Fruit fly (Drosophila melanogaster) whole organism, embryonic: ENCODE measurements around the gene CG7058.
A peak's percentile ranks its signal among the peaks of the same experiment; 100 is the strongest.

ENCODE experiments used
- B-H1 ChIP-seq: fragments of 200-800 bp; sonication (Bioruptor generic); IDR thresholded peaks from 3 replicates; pipeline ENCODE4 v1.3.6; 2022; ENCODE audit warnings: missing biosample characterization, missing genetic modification characterization
- Bteb2 ChIP-seq: fragments of 200-800 bp; sonication (Bioruptor generic); optimal IDR thresholded peaks from 2 replicates; lab custom pipeline; 2016; ENCODE audit warnings: missing biosample characterization, missing genetic modification characterization
- CG11085 ChIP-seq: fragments of 200-800 bp; sonication (Bioruptor generic); IDR thresholded peaks from 2 replicates; pipeline ENCODE4 v1.3.6; 2022; ENCODE audit warnings: missing biosample characterization, missing genetic modification characterization
- CG11696 ChIP-seq: fragments of 200-800 bp; sonication (Bioruptor generic); IDR thresholded peaks from 2 replicates; pipeline ENCODE4 v1.3.6; 2022; ENCODE audit warnings: missing biosample characterization, missing genetic modification characterization
- CG13123 ChIP-seq: fragments of 200-800 bp; sonication (Bioruptor generic); optimal IDR thresholded peaks from 2 replicates; lab custom pipeline; 2016; ENCODE audit warnings: missing biosample characterization, missing genetic modification characterization
- CG13424 ChIP-seq: fragments of 200-800 bp; sonication (Bioruptor generic); optimal IDR thresholded peaks from 2 replicates; lab custom pipeline; 2019; ENCODE audit warnings: missing biosample characterization, mild to moderate bottlenecking, missing genetic modification characterization, moderate library complexity
- CG13894 ChIP-seq: fragments of 200-800 bp; sonication (Bioruptor generic); optimal IDR thresholded peaks from 3 replicates; lab custom pipeline; 2018; ENCODE audit warnings: missing biosample characterization, mild to moderate bottlenecking, missing genetic modification characterization, moderate library complexity
- CG15601 ChIP-seq: fragments of 200-800 bp; sonication (Bioruptor generic); optimal IDR thresholded peaks from 3 replicates; lab custom pipeline; 2019; ENCODE audit warnings: missing biosample characterization, mild to moderate bottlenecking, missing genetic modification characterization, moderate library complexity
- CG16815 ChIP-seq: fragments of 200-800 bp; sonication (Bioruptor generic); optimal IDR thresholded peaks from 3 replicates; lab custom pipeline; 2017; ENCODE audit warnings: missing biosample characterization, mild to moderate bottlenecking, missing genetic modification characterization
- CG16863 ChIP-seq: fragments of 200-800 bp; sonication (Bioruptor generic); optimal IDR thresholded peaks from 3 replicates; lab custom pipeline; 2016; ENCODE audit warnings: missing biosample characterization, missing genetic modification characterization
- CG17385 ChIP-seq: fragments of 200-800 bp; sonication (Bioruptor generic); optimal IDR thresholded peaks from 3 replicates; lab custom pipeline; 2018; ENCODE audit warnings: missing biosample characterization, mild to moderate bottlenecking, missing genetic modification characterization
- CG18476 ChIP-seq: fragments of 200-800 bp; sonication (Bioruptor generic); optimal IDR thresholded peaks from 2 replicates; lab custom pipeline; 2016; ENCODE audit warnings: missing biosample characterization, mild to moderate bottlenecking, missing genetic modification characterization
- CG2202 ChIP-seq: fragments of 200-800 bp; sonication (Bioruptor generic); optimal IDR thresholded peaks from 2 replicates; lab custom pipeline; 2018; ENCODE audit warnings: missing biosample characterization, mild to moderate bottlenecking, missing genetic modification characterization
- CG2889 ChIP-seq: fragments of 200-800 bp; sonication (Bioruptor generic); IDR thresholded peaks from 3 replicates; pipeline ENCODE4 v1.3.6; 2022; ENCODE audit warnings: missing biosample characterization, missing genetic modification characterization
- CG4820 ChIP-seq: fragments of 200-800 bp; sonication (Bioruptor generic); optimal IDR thresholded peaks from 3 replicates; lab custom pipeline; 2016; ENCODE audit warnings: missing biosample characterization, missing genetic modification characterization
- CG5180 ChIP-seq: fragments of 200-800 bp; sonication (Bioruptor generic); optimal IDR thresholded peaks from 3 replicates; lab custom pipeline; 2017; ENCODE audit warnings: missing biosample characterization, missing genetic modification characterization, mild to moderate bottlenecking, moderate library complexity, missing genetic modification reagents
- CG5953 ChIP-seq: fragments of 200-800 bp; sonication (Bioruptor generic); IDR thresholded peaks from 2 replicates; pipeline ENCODE4 v1.3.6; 2022; ENCODE audit warnings: missing biosample characterization, missing genetic modification characterization
- CG7786 ChIP-seq: fragments of 200-800 bp; sonication (Bioruptor generic); optimal IDR thresholded peaks from 2 replicates; lab custom pipeline; 2016; ENCODE audit warnings: missing biosample characterization, missing genetic modification characterization
- CG9797 ChIP-seq: fragments of 200-800 bp; sonication (Bioruptor generic); optimal IDR thresholded peaks from 3 replicates; lab custom pipeline; 2018; ENCODE audit warnings: missing biosample characterization, mild to moderate bottlenecking, missing genetic modification characterization
- Deaf1 ChIP-seq: fragments of 200-800 bp; optimal IDR thresholded peaks from 3 replicates; lab custom pipeline; 2019; ENCODE audit warnings: missing biosample characterization, mild to moderate bottlenecking, missing genetic modification characterization, moderate library complexity
- Ets65A ChIP-seq: fragments of 200-800 bp; sonication (Bioruptor generic); peaks from one replicate; lab custom pipeline; 2016; ENCODE audit warnings: missing biosample characterization, missing genetic modification characterization
- Fer3 ChIP-seq: fragments of 200-800 bp; sonication (Bioruptor generic); optimal IDR thresholded peaks from 2 replicates; lab custom pipeline; 2018; ENCODE audit warnings: missing biosample characterization, mild to moderate bottlenecking, missing genetic modification characterization, moderate library complexity
- HHEX ChIP-seq: fragments of 200-800 bp; sonication (Bioruptor generic); optimal IDR thresholded peaks from 3 replicates; lab custom pipeline; 2017; ENCODE audit warnings: missing biosample characterization, mild to moderate bottlenecking, missing genetic modification characterization, missing genetic modification reagents
- HLH4C ChIP-seq: fragments of 200-800 bp; sonication (Bioruptor generic); IDR thresholded peaks from 3 replicates; pipeline ENCODE4 v1.3.6; 2022; ENCODE audit warnings: missing biosample characterization, missing genetic modification characterization; ENCODE audit not compliant: partially characterized antibody
- Lim3 ChIP-seq: fragments of 200-800 bp; sonication (Bioruptor generic); IDR thresholded peaks from 2 replicates; pipeline ENCODE4 v1.3.6; 2022; ENCODE audit warnings: missing biosample characterization, missing genetic modification characterization
- Mrtf ChIP-seq: fragments of 200-800 bp; sonication (Bioruptor generic); IDR thresholded peaks from 3 replicates; pipeline ENCODE4 v1.3.6; 2022; ENCODE audit warnings: missing biosample characterization, missing genetic modification characterization
- NC2α ChIP-seq: fragments of 200-800 bp; sonication (Bioruptor generic); optimal IDR thresholded peaks from 2 replicates; lab custom pipeline; 2016; ENCODE audit warnings: missing biosample characterization, missing genetic modification characterization
- Nf-YA ChIP-seq: fragments of 200-800 bp; sonication (Bioruptor generic); IDR thresholded peaks from 2 replicates; pipeline ENCODE4 v1.3.6; 2022; ENCODE audit warnings: missing biosample characterization, missing genetic modification characterization
- ac ChIP-seq: fragments of 200-800 bp; sonication (Bioruptor generic); optimal IDR thresholded peaks from 3 replicates; lab custom pipeline; 2017; ENCODE audit warnings: missing biosample characterization, mild to moderate bottlenecking, missing genetic modification characterization
- al ChIP-seq: fragments of 200-800 bp; sonication (Bioruptor generic); IDR thresholded peaks from 2 replicates; pipeline ENCODE4 v1.3.6; 2022; ENCODE audit warnings: missing biosample characterization, missing genetic modification characterization
- ash1 ChIP-seq: fragments of 200-800 bp; sonication (Bioruptor generic); optimal IDR thresholded peaks from 2 replicates; lab custom pipeline; 2018; ENCODE audit warnings: missing biosample characterization, mild to moderate bottlenecking, missing genetic modification characterization
- bowl ChIP-seq: fragments of 200-800 bp; sonication (Bioruptor generic); IDR thresholded peaks from 2 replicates; pipeline ENCODE4 v1.3.6; 2022; ENCODE audit warnings: missing biosample characterization, missing genetic modification characterization
- btn ChIP-seq: fragments of 200-800 bp; sonication (Bioruptor generic); optimal IDR thresholded peaks from 2 replicates; lab custom pipeline; 2016; ENCODE audit warnings: missing biosample characterization, missing genetic modification characterization
- chn ChIP-seq: fragments of 200-800 bp; sonication (Bioruptor generic); optimal IDR thresholded peaks from 2 replicates; lab custom pipeline; 2016; ENCODE audit warnings: missing biosample characterization, missing genetic modification characterization
- eyg ChIP-seq: fragments of 200-800 bp; sonication (Bioruptor generic); optimal IDR thresholded peaks from 3 replicates; lab custom pipeline; 2016; ENCODE audit warnings: missing biosample characterization, missing genetic modification characterization
- lilli ChIP-seq: fragments of 200-800 bp; sonication (Bioruptor generic); optimal IDR thresholded peaks from 3 replicates; lab custom pipeline; 2016; ENCODE audit warnings: missing biosample characterization, missing genetic modification characterization
- maf-S ChIP-seq: fragments of 200-800 bp; sonication (Bioruptor generic); optimal IDR thresholded peaks from 2 replicates; lab custom pipeline; 2016; ENCODE audit warnings: missing biosample characterization, missing genetic modification characterization
- mam ChIP-seq: fragments of 200-800 bp; sonication (Bioruptor generic); optimal IDR thresholded peaks from 3 replicates; lab custom pipeline; 2016; ENCODE audit warnings: missing biosample characterization, missing genetic modification characterization
- nerfin-1 ChIP-seq: fragments of 200-800 bp; sonication (Bioruptor generic); optimal IDR thresholded peaks from 3 replicates; lab custom pipeline; 2019; ENCODE audit warnings: missing biosample characterization, mild to moderate bottlenecking, missing genetic modification characterization, moderate library complexity
- nom ChIP-seq: fragments of 200-800 bp; sonication (Bioruptor generic); optimal IDR thresholded peaks from 2 replicates; lab custom pipeline; 2017; ENCODE audit warnings: missing biosample characterization, missing genetic modification characterization, mild to moderate bottlenecking, moderate library complexity, missing genetic modification reagents
- sc ChIP-seq, 3 experiments: fragments of >200 bp in 2 of 3; fragments of 200-800 bp in 1 of 3; sonication (Bioruptor generic) in 1 of 3; optimal IDR thresholded peaks; 2 replicates in 2 of 3; 3 replicates in 1 of 3; lab custom pipeline; 2017; ENCODE audit warnings: mild to moderate bottlenecking in 1 of 3, missing biosample characterization in 1 of 3, missing genetic modification characterization in 1 of 3, missing genetic modification reagents in 1 of 3
- scrt ChIP-seq: fragments of 200-800 bp; sonication (Bioruptor generic); optimal IDR thresholded peaks from 2 replicates; lab custom pipeline; 2018; ENCODE audit warnings: missing biosample characterization, mild to moderate bottlenecking, missing genetic modification characterization, moderate library complexity
- so ChIP-seq: fragments of 200-800 bp; sonication (Bioruptor generic); IDR thresholded peaks from 3 replicates; pipeline ENCODE4 v1.3.6; 2022; ENCODE audit warnings: missing biosample characterization, missing genetic modification characterization
- tll ChIP-seq, 2 experiments: fragments of 200-800 bp in 1 of 2; fragments of >200 bp in 1 of 2; sonication (Bioruptor generic) in 1 of 2; optimal IDR thresholded peaks; 2 replicates each; lab custom pipeline; 2017 to 2019; ENCODE audit warnings: missing biosample characterization in 2 of 2, missing genetic modification characterization in 2 of 2, mild to moderate bottlenecking in 1 of 2, moderate library complexity in 1 of 2
- trem ChIP-seq: fragments of 200-800 bp; optimal IDR thresholded peaks from 3 replicates; lab custom pipeline; 2019; ENCODE audit warnings: missing biosample characterization, mild to moderate bottlenecking, missing genetic modification characterization, moderate library complexity
- trh ChIP-seq: fragments of 200-800 bp; sonication (Bioruptor generic); optimal IDR thresholded peaks from 2 replicates; lab custom pipeline; 2016; ENCODE audit warnings: missing biosample characterization, missing genetic modification characterization
- tup ChIP-seq: fragments of 200-800 bp; sonication (Bioruptor generic); optimal IDR thresholded peaks from 2 replicates; lab custom pipeline; 2016; ENCODE audit warnings: missing biosample characterization, mild to moderate bottlenecking, missing genetic modification characterization, moderate library complexity
- unc-4 ChIP-seq: fragments of 200-800 bp; sonication (Bioruptor generic); IDR thresholded peaks from 2 replicates; pipeline ENCODE4 v1.3.6; 2022; ENCODE audit warnings: missing biosample characterization, missing genetic modification characterization; ENCODE audit not compliant: partially characterized antibody
- wor ChIP-seq: fragments of 200-800 bp; sonication (Bioruptor generic); IDR thresholded peaks from 2 replicates; pipeline ENCODE4 v1.3.6; 2022; ENCODE audit warnings: missing biosample characterization, missing genetic modification characterization

Gene CG7058

DNA sequence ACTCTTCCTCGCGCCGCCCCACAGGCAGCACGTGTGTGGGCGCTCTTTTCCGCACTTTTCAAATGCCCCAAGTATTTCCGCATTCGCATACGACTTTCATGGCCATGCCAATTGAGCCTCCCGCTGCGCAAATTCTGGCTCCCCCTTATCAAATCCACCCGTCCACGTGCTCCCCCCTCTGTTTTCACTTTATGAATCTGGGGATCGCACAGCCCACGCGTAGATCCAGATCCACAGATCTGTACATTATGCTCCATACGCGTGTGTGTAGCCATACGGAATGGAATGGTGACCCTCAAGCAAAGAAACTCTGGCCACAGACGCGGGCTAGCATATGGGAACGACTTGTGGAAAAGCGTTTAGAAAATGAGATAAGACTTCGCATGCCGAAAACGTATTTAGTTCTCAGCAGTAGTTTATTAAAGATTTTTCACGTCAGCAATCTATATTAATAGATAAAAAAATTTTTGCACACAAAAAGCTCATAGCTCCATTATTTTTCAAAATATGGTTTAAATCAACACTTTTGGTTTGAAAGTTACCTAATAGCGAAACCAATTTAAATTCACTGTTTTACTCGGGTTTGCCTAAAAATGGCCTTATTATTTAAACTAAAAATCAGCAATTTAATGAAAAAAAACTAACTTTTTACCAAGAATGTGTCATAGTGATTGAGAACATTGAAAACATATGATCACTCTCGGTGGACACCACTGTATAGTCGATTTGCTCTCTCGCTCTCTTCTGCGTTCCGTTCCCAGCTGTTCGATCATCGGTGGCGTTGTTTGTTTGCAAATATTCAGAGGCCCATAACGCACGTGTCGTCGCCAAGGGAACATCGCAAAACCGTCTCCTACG, 16.9 kb upstream of the CG7058 start (continued):
- peak; percentile 62 for TF ChIP-seq CG17385 (GFP tag; lab: Kevin White, UChicago)
- no peak for TF ChIP-seq nerfin-1 (tag; lab: Kevin White, UChicago)
- TF ChIP-seq CG9797 (GFP tag; lab: Kevin White, UChicago), result no peak
- TF ChIP-seq trh (GFP tag; lab: Kevin White, UChicago), result peak; percentile 10
- TF ChIP-seq bowl (GFP tag; lab: Robert Waterston, UW), result no peak
- TF ChIP-seq CG16863 (GFP tag; lab: Kevin White, UChicago), result peak; percentile 62
- peak; percentile 3 for TF ChIP-seq CG2202
- TF ChIP-seq CG7786 (GFP tag; lab: Kevin White, UChicago), result peak; percentile 59
- TF ChIP-seq CG13424 (tag; lab: Kevin White, UChicago), result peak; percentile 69
- TF ChIP-seq unc-4 (GFP tag; lab: Robert Waterston, UW), result no peak
- no peak for TF ChIP-seq trem (tag; lab: Kevin White, UChicago)
- TF ChIP-seq ash1, result no peak
- TF ChIP-seq CG18476 (GFP tag; lab: Kevin White, UChicago), result peak; percentile 9
- peak; percentile 24 for TF ChIP-seq CG5180
- no peak for TF ChIP-seq Nf-YA (GFP tag; lab: Robert Waterston, UW)
- no peak for TF ChIP-seq nom (GFP tag; lab: Kevin White, UChicago)
- no peak for TF ChIP-seq sc (optimal IDR thresholded peaks at IDR 0.05; lab: Kevin White, UChicago)
- TF ChIP-seq sc (GFP tag; optimal IDR thresholded peaks at IDR 0.05; lab: Kevin White, UChicago), result peak; percentile 8
- TF ChIP-seq so (GFP tag; lab: Robert Waterston, UW), result no peak
- peak; percentile 22 for TF ChIP-seq Deaf1 (tag; lab: Kevin White, UChicago)
- no peak for TF ChIP-seq Bteb2 (GFP tag; lab: Kevin White, UChicago)
- no peak for TF ChIP-seq eyg (GFP tag; lab: Kevin White, UChicago)
- no peak for TF ChIP-seq tll (GFP tag; optimal IDR thresholded peaks at IDR 0.05; lab: Kevin White, UChicago)
- no peak for TF ChIP-seq ac
- TF ChIP-seq NC2α (GFP tag; lab: Kevin White, UChicago), result no peak
- TF ChIP-seq CG11696 (GFP tag; lab: Robert Waterston, UW), result no peak
- TF ChIP-seq chn (GFP tag; lab: Kevin White, UChicago), result peak; percentile 4
- peak; percentile 56 for TF ChIP-seq HHEX (GFP tag; lab: Kevin White, UChicago)
- TF ChIP-seq CG15601 (tag; lab: Kevin White, UChicago), result peak; percentile 46
- no peak for TF ChIP-seq HLH4C (GFP tag; lab: Robert Waterston, UW)
- TF ChIP-seq CG2889 (GFP tag; lab: Robert Waterston, UW), result no peak
- peak; percentile 10 for TF ChIP-seq CG4820 (GFP tag; lab: Kevin White, UChicago)
- no peak for TF ChIP-seq CG11085 (GFP tag; lab: Robert Waterston, UW)
- TF ChIP-seq wor (GFP tag; lab: Robert Waterston, UW), result no peak
- peak; percentile 95 for TF ChIP-seq Ets65A (GFP tag; lab: Kevin White, UChicago)
- TF ChIP-seq tup, result no peak
- TF ChIP-seq btn (GFP tag; lab: Kevin White, UChicago), result no peak
- peak; percentile 25 for TF ChIP-seq CG13894 (tag; lab: Kevin White, UChicago)
- TF ChIP-seq Fer3 (tag; lab: Kevin White, UChicago), result no peak
- peak; percentile 28 for TF ChIP-seq maf-S (GFP tag; lab: Kevin White, UChicago)
- peak; percentile 34 for TF ChIP-seq mam
- peak; percentile 62 for TF ChIP-seq CG16815
- TF ChIP-seq lilli, result peak; percentile 75
- no peak for TF ChIP-seq B-H1
- peak; percentile 57; the same call in 1 of the 2 replicates for TF ChIP-seq al (GFP tag; lab: Robert Waterston, UW)
- TF ChIP-seq Mrtf (GFP tag; lab: Robert Waterston, UW), result no peak; the same call in 2 of the 3 replicates
- no peak for TF ChIP-seq scrt (GFP tag; lab: Kevin White, UChicago)
- no peak for TF ChIP-seq CG5953 (GFP tag; lab: Robert Waterston, UW)
- TF ChIP-seq Lim3 (GFP tag; lab: Robert Waterston, UW), result no peak
- no peak for TF ChIP-seq CG13123 (GFP tag; lab: Kevin White, UChicago)
